Worm (Caenorhabditis elegans): ENCODE data around the gene bath-33.

Gene bath-33

ce11 chrII:1610630-1611029, 4.7 kb upstream of the bath-33 start, which contains the start of gene fbxa-163:
Gene fbxa-163 (minus strand): TSS chrII:1610730.
- no peak for TF ChIP-seq flt-1 (GFP tag; IDR thresholded peaks at IDR 0.05)
- TF ChIP-seq klf-2 (GFP tag; conservative IDR thresholded peaks at IDR 0.05) = no peak
- no peak for TF ChIP-seq T22C8.4 (GFP tag; IDR thresholded peaks at IDR 0.05)
- TF ChIP-seq tab-1 (GFP tag; IDR thresholded peaks at IDR 0.05) = no peak
- no peak for TF ChIP-seq cog-1 (tag; optimal IDR thresholded peaks at IDR 0.05)
- no peak for TF ChIP-seq ztf-23 (GFP tag; IDR thresholded peaks at IDR 0.05)
- no peak for TF ChIP-seq ztf-29 (GFP tag; IDR thresholded peaks at IDR 0.05)
- TF ChIP-seq med-1 (GFP tag; optimal IDR thresholded peaks at IDR 0.05; ENCODE audit: insufficient read depth) = no peak
- no peak for TF ChIP-seq ref-1 (GFP tag; conservative IDR thresholded peaks at IDR 0.05)

- TF ChIP-seq flt-1 (GFP tag; IDR thresholded peaks at IDR 0.05) (no peak), ztf-23 (GFP tag; IDR thresholded peaks at IDR 0.05) (no peak), cog-1 (tag; optimal IDR thresholded peaks at IDR 0.05) (no peak), med-1 (GFP tag; optimal IDR thresholded peaks at IDR 0.05; ENCODE audit: insufficient read depth) (no peak), klf-2 (GFP tag; conservative IDR thresholded peaks at IDR 0.05) (no peak), tab-1 (GFP tag; IDR thresholded peaks at IDR 0.05) (no peak), ref-1 (GFP tag; conservative IDR thresholded peaks at IDR 0.05) (no peak), T22C8.4 (GFP tag; IDR thresholded peaks at IDR 0.05) (no peak), ztf-29 (GFP tag; IDR thresholded peaks at IDR 0.05) (no peak)
These were observed 2.9 kb upstream of the bath-33 start for ce11 chrII:1608915-1609314.

- no peak for TF ChIP-seq med-1 (GFP tag; optimal IDR thresholded peaks at IDR 0.05; ENCODE audit: insufficient read depth)
- no peak for TF ChIP-seq T22C8.4 (GFP tag; IDR thresholded peaks at IDR 0.05)
- TF ChIP-seq cog-1 (tag; optimal IDR thresholded peaks at IDR 0.05) = no peak
- no peak for TF ChIP-seq tab-1 (GFP tag; IDR thresholded peaks at IDR 0.05)
- no peak for TF ChIP-seq flt-1 (GFP tag; IDR thresholded peaks at IDR 0.05)
- TF ChIP-seq ztf-29 (GFP tag; IDR thresholded peaks at IDR 0.05) = no peak
These were observed 1.6 kb upstream of the bath-33 start for ce11 chrII:1607575-1607974.

DNA sequence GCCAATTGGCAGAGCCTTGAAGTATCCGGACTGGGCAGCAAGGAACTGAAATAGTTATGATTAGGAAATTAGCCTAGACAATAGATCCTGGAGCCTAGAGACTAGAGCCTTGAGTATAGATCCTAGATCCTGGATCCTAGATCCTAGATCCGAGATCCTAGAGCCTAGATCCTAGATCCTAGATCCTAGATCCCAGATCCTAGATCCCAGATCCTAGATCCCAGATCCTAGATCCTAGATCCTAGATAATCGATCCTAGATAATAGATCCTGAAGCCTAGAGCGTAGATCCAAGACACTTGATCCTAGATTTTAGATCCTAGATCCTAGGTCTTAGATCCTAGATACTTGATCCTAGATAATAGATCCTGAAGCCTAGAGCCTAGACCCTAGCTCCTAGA, 969 bp downstream of the bath-33 start:
- TF ChIP-seq klf-2 (GFP tag; conservative IDR thresholded peaks at IDR 0.05) (no peak), tab-1 (GFP tag; IDR thresholded peaks at IDR 0.05) (no peak), ztf-23 (GFP tag; IDR thresholded peaks at IDR 0.05) (no peak), med-1 (GFP tag; optimal IDR thresholded peaks at IDR 0.05; ENCODE audit: insufficient read depth) (no peak), T22C8.4 (GFP tag; IDR thresholded peaks at IDR 0.05) (no peak), ztf-29 (GFP tag; IDR thresholded peaks at IDR 0.05) (no peak), cog-1 (tag; optimal IDR thresholded peaks at IDR 0.05) (no peak), ref-1 (GFP tag; conservative IDR thresholded peaks at IDR 0.05) (no peak), flt-1 (GFP tag; IDR thresholded peaks at IDR 0.05) (no peak)

- TF ChIP-seq T22C8.4 (GFP tag; IDR thresholded peaks at IDR 0.05) = no peak
- no peak for TF ChIP-seq cog-1 (tag; optimal IDR thresholded peaks at IDR 0.05)
- TF ChIP-seq klf-2 (GFP tag; conservative IDR thresholded peaks at IDR 0.05) = no peak
- no peak for TF ChIP-seq ztf-23 (GFP tag; IDR thresholded peaks at IDR 0.05)
- no peak for TF ChIP-seq ztf-29 (GFP tag; IDR thresholded peaks at IDR 0.05)
- no peak for TF ChIP-seq flt-1 (GFP tag; IDR thresholded peaks at IDR 0.05)
- no peak for TF ChIP-seq ref-1 (GFP tag; conservative IDR thresholded peaks at IDR 0.05)
- TF ChIP-seq med-1 (GFP tag; optimal IDR thresholded peaks at IDR 0.05; ENCODE audit: insufficient read depth) = no peak
- TF ChIP-seq tab-1 (GFP tag; IDR thresholded peaks at IDR 0.05) = no peak
These were observed 2.9 kb downstream of the bath-33 start for ce11 chrII:1603049-1603448.

- no peak for TF ChIP-seq cog-1 (tag; optimal IDR thresholded peaks at IDR 0.05)
- TF ChIP-seq klf-2 (GFP tag; conservative IDR thresholded peaks at IDR 0.05) = no peak
- no peak for TF ChIP-seq med-1 (GFP tag; optimal IDR thresholded peaks at IDR 0.05; ENCODE audit: insufficient read depth)
- TF ChIP-seq ztf-29 (GFP tag; IDR thresholded peaks at IDR 0.05) = no peak
- TF ChIP-seq ztf-23 (GFP tag; IDR thresholded peaks at IDR 0.05) = no peak
- TF ChIP-seq tab-1 (GFP tag; IDR thresholded peaks at IDR 0.05) = no peak
- TF ChIP-seq ref-1 (GFP tag; conservative IDR thresholded peaks at IDR 0.05) = no peak
- no peak for TF ChIP-seq T22C8.4 (GFP tag; IDR thresholded peaks at IDR 0.05)
- TF ChIP-seq flt-1 (GFP tag; IDR thresholded peaks at IDR 0.05) = no peak
These were observed 4.5 kb downstream of the bath-33 start, which contains the start of gene bath-47 for ce11 chrII:1601507-1601906. Gene bath-47 (plus strand): TSS chrII:1601811.

DNA sequence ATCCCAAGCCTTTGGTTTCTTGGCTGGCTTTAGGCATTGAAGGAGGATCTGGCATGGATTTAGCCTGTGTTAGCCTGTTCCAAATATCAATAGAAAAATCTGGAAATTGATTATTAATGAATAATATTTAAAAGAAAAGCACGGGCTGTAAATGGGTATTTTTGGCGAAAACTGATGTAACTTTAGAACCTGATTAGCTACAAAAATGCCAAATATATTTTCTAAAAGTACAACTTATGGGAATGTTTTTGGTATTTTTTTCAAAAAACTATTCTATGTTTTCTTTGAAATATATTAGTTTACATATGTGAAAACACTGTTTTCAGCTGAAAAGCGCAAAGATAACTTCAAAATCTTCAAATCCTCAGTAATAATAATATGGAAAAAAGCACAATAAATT, 5.3 kb downstream of the bath-33 start, which contains the start of gene bath-26:
Gene bath-26 (minus strand): TSS at position 101 of the 400 bp plus-strand sequence.
- TF ChIP-seq ztf-23 (GFP tag; IDR thresholded peaks at IDR 0.05) (no peak), tab-1 (GFP tag; IDR thresholded peaks at IDR 0.05) (no peak), cog-1 (tag; optimal IDR thresholded peaks at IDR 0.05) (no peak), ztf-29 (GFP tag; IDR thresholded peaks at IDR 0.05) (no peak), flt-1 (GFP tag; IDR thresholded peaks at IDR 0.05) (no peak), med-1 (GFP tag; optimal IDR thresholded peaks at IDR 0.05; ENCODE audit: insufficient read depth) (no peak), klf-2 (GFP tag; conservative IDR thresholded peaks at IDR 0.05) (no peak), ref-1 (GFP tag; conservative IDR thresholded peaks at IDR 0.05) (no peak), T22C8.4 (GFP tag; IDR thresholded peaks at IDR 0.05) (no peak)

- TF ChIP-seq ztf-23 (GFP tag; IDR thresholded peaks at IDR 0.05) (no peak), flt-1 (GFP tag; IDR thresholded peaks at IDR 0.05) (no peak), klf-2 (GFP tag; conservative IDR thresholded peaks at IDR 0.05) (no peak), ztf-29 (GFP tag; IDR thresholded peaks at IDR 0.05) (no peak), ref-1 (GFP tag; conservative IDR thresholded peaks at IDR 0.05) (no peak), cog-1 (tag; optimal IDR thresholded peaks at IDR 0.05) (no peak)
These were observed 8.6 kb downstream of the bath-33 start, which contains the start of gene bath-46 for ce11 chrII:1597101-1598088. Gene bath-46 (plus strand): TSS chrII:1597906.

DNA sequence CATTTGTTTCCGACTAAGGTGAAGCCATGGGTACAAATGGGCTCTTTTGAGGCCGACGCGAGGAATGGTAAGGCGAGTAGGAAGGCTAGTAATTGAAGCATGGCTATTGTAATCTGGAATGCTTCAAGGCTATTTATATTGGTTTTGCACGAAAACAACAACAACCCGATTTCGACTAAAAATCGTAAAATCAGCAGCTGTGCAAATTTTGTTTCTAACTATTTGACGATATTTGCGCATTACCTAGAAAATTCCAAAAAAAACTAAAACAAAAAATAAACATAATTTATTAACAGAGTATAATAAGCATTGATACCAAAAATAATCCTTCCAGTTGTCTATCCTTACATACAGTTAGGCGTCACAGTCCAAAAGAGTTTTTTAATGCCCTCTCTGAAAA, 10.8 kb downstream of the bath-33 start, which contains the start of gene clec-20:
Gene clec-20 (minus strand): TSS at position 101 of the 400 bp plus-strand sequence.
- TF ChIP-seq tab-1 (GFP tag; IDR thresholded peaks at IDR 0.05) (no peak), med-1 (GFP tag; optimal IDR thresholded peaks at IDR 0.05; ENCODE audit: insufficient read depth) (no peak), ztf-23 (GFP tag; IDR thresholded peaks at IDR 0.05) (no peak), ztf-29 (GFP tag; IDR thresholded peaks at IDR 0.05) (no peak), flt-1 (GFP tag; IDR thresholded peaks at IDR 0.05) (no peak)

Data from whole organism, midembryonic.